Fruit fly (Drosophila melanogaster): Measurements from ENCODE around the gene croc.
A peak's percentile ranks its signal among the peaks of the same experiment; 100 is the strongest.

- TF ChIP-seq slbo (GFP tag; IDR thresholded peaks at IDR 0.05) (peak; percentile 48), sisA (GFP tag; IDR thresholded peaks at IDR 0.05) (no peak), CG11085 (GFP tag; IDR thresholded peaks at IDR 0.05) (no peak), CTCF (GFP tag; optimal IDR thresholded peaks at IDR 0.05) (no peak), lola (GFP tag; optimal IDR thresholded peaks at IDR 0.05) (no peak), ash1 (GFP tag; optimal IDR thresholded peaks at IDR 0.05) (no peak), NC2α (GFP tag; optimal IDR thresholded peaks at IDR 0.05) (no peak), CG17829 (tag; optimal IDR thresholded peaks at IDR 0.05) (no peak), ttk (GFP tag; IDR thresholded peaks at IDR 0.05) (0 out of 2 replicates have a peak, but pooled peaks have one; percentile 15), wdn (GFP tag; IDR thresholded peaks at IDR 0.05) (0 out of 2 replicates have a peak, but pooled peaks have one; percentile 42), Ada2b (GFP tag; IDR thresholded peaks at IDR 0.05) (0 out of 2 replicates have a peak, but pooled peaks have one; percentile 14), cad (GFP tag; optimal IDR thresholded peaks at IDR 0.05) (no peak)
These were observed 25.6 kb upstream of the croc start for dm6 chr3L:21501928-21502327.
